Fruit fly (Drosophila melanogaster) whole organism, embryonic: ENCODE data around the gene Acp36DE.
A peak's percentile ranks its signal among the peaks of the same experiment; 100 is the strongest.

Source experiments
- Aef1 ChIP-seq: fragments of 200-800 bp; sonication (Bioruptor generic); IDR thresholded peaks from 3 replicates; pipeline ENCODE4 v1.3.6; 2022; ENCODE audit warnings: missing biosample characterization, missing genetic modification characterization
- Blimp-1 ChIP-seq: fragments of 200-800 bp; sonication (Bioruptor generic); optimal IDR thresholded peaks from 3 replicates; lab custom pipeline; 2018; ENCODE audit warnings: missing biosample characterization, missing genetic modification characterization, mild to moderate bottlenecking, moderate library complexity, missing genetic modification reagents
- CG11696 ChIP-seq: fragments of 200-800 bp; sonication (Bioruptor generic); IDR thresholded peaks from 2 replicates; pipeline ENCODE4 v1.3.6; 2022; ENCODE audit warnings: missing biosample characterization, missing genetic modification characterization
- CG16815 ChIP-seq: fragments of 200-800 bp; sonication (Bioruptor generic); optimal IDR thresholded peaks from 3 replicates; lab custom pipeline; 2017; ENCODE audit warnings: missing biosample characterization, mild to moderate bottlenecking, missing genetic modification characterization
- CG17186 ChIP-seq: fragments of 200-800 bp; sonication (Bioruptor generic); optimal IDR thresholded peaks from 3 replicates; lab custom pipeline; 2017; ENCODE audit warnings: missing biosample characterization, missing genetic modification reagents, missing genetic modification characterization
- CG18011 ChIP-seq: fragments of 200-800 bp; sonication (Bioruptor generic); optimal IDR thresholded peaks from 2 replicates; lab custom pipeline; 2017; ENCODE audit warnings: missing biosample characterization, missing genetic modification characterization, mild to moderate bottlenecking, moderate library complexity, missing genotype
- CG2129 ChIP-seq: fragments of 200-800 bp; sonication (Bioruptor generic); IDR thresholded peaks from 2 replicates; pipeline ENCODE4 v1.3.6; 2022; ENCODE audit warnings: missing biosample characterization, missing genetic modification characterization; ENCODE audit not compliant: partially characterized antibody
- CG2199 ChIP-seq: fragments of 200-800 bp; sonication (Bioruptor generic); IDR thresholded peaks from 3 replicates; pipeline ENCODE4 v1.3.6; 2022; ENCODE audit warnings: missing biosample characterization, missing genetic modification characterization
- CG3065 ChIP-seq: fragments of 200-800 bp; sonication (Bioruptor generic); optimal IDR thresholded peaks from 2 replicates; lab custom pipeline; 2016; ENCODE audit warnings: missing biosample characterization, missing genetic modification characterization
- CG3163 ChIP-seq: fragments of 200-800 bp; sonication (Bioruptor generic); optimal IDR thresholded peaks from 3 replicates; lab custom pipeline; 2016; ENCODE audit warnings: missing biosample characterization, missing genetic modification characterization
- CG34422 ChIP-seq: fragments of 200-800 bp; sonication (Bioruptor generic); IDR thresholded peaks from 3 replicates; pipeline ENCODE4 v1.3.6; 2022; ENCODE audit warnings: missing biosample characterization, missing genetic modification characterization
- CG3995 ChIP-seq: fragments of 200-800 bp; sonication (Bioruptor generic); optimal IDR thresholded peaks from 3 replicates; lab custom pipeline; 2016; ENCODE audit warnings: missing biosample characterization, missing genetic modification characterization
- CG4617 ChIP-seq: fragments of 200-800 bp; sonication (Bioruptor generic); optimal IDR thresholded peaks from 3 replicates; lab custom pipeline; 2016; ENCODE audit warnings: missing biosample characterization, missing genetic modification characterization, borderline replicate concordance
- CG8388 ChIP-seq: fragments of 200-800 bp; sonication (Bioruptor generic); optimal IDR thresholded peaks from 2 replicates; lab custom pipeline; 2019; ENCODE audit warnings: missing biosample characterization, mild to moderate bottlenecking, missing genetic modification characterization, moderate library complexity
- Deaf1 ChIP-seq: fragments of 200-800 bp; optimal IDR thresholded peaks from 3 replicates; lab custom pipeline; 2019; ENCODE audit warnings: missing biosample characterization, mild to moderate bottlenecking, missing genetic modification characterization, moderate library complexity
- Ets65A ChIP-seq: fragments of 200-800 bp; sonication (Bioruptor generic); peaks from one replicate; lab custom pipeline; 2016; ENCODE audit warnings: missing biosample characterization, missing genetic modification characterization
- HLH4C ChIP-seq: fragments of 200-800 bp; sonication (Bioruptor generic); IDR thresholded peaks from 3 replicates; pipeline ENCODE4 v1.3.6; 2022; ENCODE audit warnings: missing biosample characterization, missing genetic modification characterization; ENCODE audit not compliant: partially characterized antibody
- Meics ChIP-seq: fragments of 200-800 bp; sonication (Bioruptor generic); optimal IDR thresholded peaks from 2 replicates; lab custom pipeline; 2017; ENCODE audit warnings: missing biosample characterization, mild to moderate bottlenecking, missing genetic modification characterization
- Sox102F ChIP-seq: fragments of 200-800 bp; sonication (Bioruptor generic); optimal IDR thresholded peaks from 2 replicates; lab custom pipeline; 2018; ENCODE audit warnings: missing biosample characterization, mild to moderate bottlenecking, missing genetic modification characterization, moderate library complexity
- Trl ChIP-seq, 3 experiments: fragments of >200 bp in 2 of 3; fragments of 200-800 bp in 1 of 3; sonication (Bioruptor generic) in 1 of 3; optimal IDR thresholded peaks; 2 replicates in 1 of 3; 3 replicates in 2 of 3; lab custom pipeline; 2016 to 2017; ENCODE audit warnings: missing biosample characterization in 1 of 3, missing genetic modification characterization in 1 of 3
- abd-A ChIP-seq: fragments of 200-800 bp; sonication (Bioruptor generic); optimal IDR thresholded peaks from 3 replicates; lab custom pipeline; 2019; ENCODE audit warnings: missing biosample characterization, mild to moderate bottlenecking, missing genetic modification characterization, moderate library complexity
- crp ChIP-seq, 2 experiments: fragments of 200-800 bp; sonication (Bioruptor generic); optimal IDR thresholded peaks; 2 replicates in 1 of 2; 3 replicates in 1 of 2; lab custom pipeline; 2017; ENCODE audit warnings: missing biosample characterization in 2 of 2, missing genetic modification characterization in 2 of 2, mild to moderate bottlenecking in 1 of 2, moderate library complexity in 1 of 2
- da ChIP-seq: fragments of 200-800 bp; sonication (Bioruptor generic); optimal IDR thresholded peaks from 2 replicates; lab custom pipeline; 2016; ENCODE audit warnings: missing biosample characterization, missing genetic modification characterization
- ftz-f1 ChIP-seq: fragments of 200-800 bp; sonication (Bioruptor generic); optimal IDR thresholded peaks from 2 replicates; lab custom pipeline; 2016; ENCODE audit warnings: missing biosample characterization, missing genetic modification characterization
- grn ChIP-seq: fragments of 200-800 bp; sonication (Bioruptor generic); optimal IDR thresholded peaks from 3 replicates; lab custom pipeline; 2017; ENCODE audit warnings: missing biosample characterization, missing genetic modification characterization
- kni ChIP-seq: fragments of 200-800 bp; sonication (Bioruptor generic); optimal IDR thresholded peaks from 3 replicates; lab custom pipeline; 2017; ENCODE audit warnings: mild to moderate bottlenecking, missing biosample characterization, missing genetic modification reagents, missing genetic modification characterization
- mld ChIP-seq: fragments of 200-800 bp; sonication (Bioruptor generic); IDR thresholded peaks from 3 replicates; pipeline ENCODE4 v1.3.6; 2022; ENCODE audit warnings: missing biosample characterization, missing genetic modification characterization; ENCODE audit not compliant: partially characterized antibody
- nerfin-1 ChIP-seq: fragments of 200-800 bp; sonication (Bioruptor generic); optimal IDR thresholded peaks from 3 replicates; lab custom pipeline; 2019; ENCODE audit warnings: missing biosample characterization, mild to moderate bottlenecking, missing genetic modification characterization, moderate library complexity
- scrt ChIP-seq: fragments of 200-800 bp; sonication (Bioruptor generic); optimal IDR thresholded peaks from 2 replicates; lab custom pipeline; 2018; ENCODE audit warnings: missing biosample characterization, mild to moderate bottlenecking, missing genetic modification characterization, moderate library complexity
- sens ChIP-seq: fragments of 200-800 bp; sonication (Bioruptor generic); peaks from one replicate; lab custom pipeline; 2016; ENCODE audit warnings: missing biosample characterization, missing genetic modification characterization
- sens-2 ChIP-seq: fragments of 200-800 bp; sonication (Bioruptor generic); IDR thresholded peaks from 2 replicates; pipeline ENCODE4 v1.3.6; 2022; ENCODE audit warnings: missing biosample characterization, missing genetic modification characterization
- sqz ChIP-seq: fragments of 200-800 bp; sonication (Bioruptor generic); optimal IDR thresholded peaks from 3 replicates; lab custom pipeline; 2018; ENCODE audit warnings: missing biosample characterization, mild to moderate bottlenecking, missing genetic modification characterization
- stc ChIP-seq: fragments of 200-800 bp; sonication (Bioruptor generic); IDR thresholded peaks from 2 replicates; pipeline ENCODE4 v1.3.6; 2022; ENCODE audit warnings: missing biosample characterization, missing genetic modification characterization
- vfl ChIP-seq: fragments of 200-800 bp; sonication (Bioruptor generic); optimal IDR thresholded peaks from 2 replicates; lab custom pipeline; 2016; ENCODE audit warnings: missing biosample characterization, missing genetic modification characterization
- wor ChIP-seq: fragments of 200-800 bp; sonication (Bioruptor generic); IDR thresholded peaks from 2 replicates; pipeline ENCODE4 v1.3.6; 2022; ENCODE audit warnings: missing biosample characterization, missing genetic modification characterization
- yki ChIP-seq: fragments of >200 bp; optimal IDR thresholded peaks from 3 replicates; lab custom pipeline; 2018
- z ChIP-seq: fragments of 200-800 bp; sonication (Bioruptor generic); IDR thresholded peaks from 3 replicates; pipeline ENCODE4 v1.3.6; 2022; ENCODE audit warnings: missing biosample characterization, missing genetic modification characterization

Acp36DE gene

dm6 chr2L:18358928-18359327 is at the start of gene Acp36DE:
TSS of gene Acp36DE (minus strand) at chr2L:18359028.
- TF ChIP-seq CG4617 (GFP tag; lab: Kevin White, UChicago) = no peak
- TF ChIP-seq kni (GFP tag; lab: Kevin White, UChicago) = no peak
- no peak for TF ChIP-seq Sox102F (GFP tag; lab: Kevin White, UChicago)
- no peak for TF ChIP-seq grn
- no peak for TF ChIP-seq ftz-f1 (GFP tag; lab: Kevin White, UChicago)
- no peak for TF ChIP-seq CG17186 (GFP tag; lab: Kevin White, UChicago)
- no peak for TF ChIP-seq da (GFP tag; lab: Kevin White, UChicago)
- no peak for TF ChIP-seq CG2129 (GFP tag; lab: Robert Waterston, UW)
- TF ChIP-seq CG34422 = no peak
- TF ChIP-seq, all 482 proteins: peak for 0

- TF ChIP-seq Deaf1 (tag; lab: Kevin White, UChicago) = peak; percentile 22
- TF ChIP-seq CG3995 = no peak
- peak; percentile 34 to 68 for TF ChIP-seq Trl (optimal IDR thresholded peaks at IDR 0.05; lab: Kevin White, UChicago)
- TF ChIP-seq Trl (GFP tag; optimal IDR thresholded peaks at IDR 0.05; lab: Kevin White, UChicago) = no peak
- peak; percentile 62 for TF ChIP-seq abd-A
- TF ChIP-seq CG3163 (GFP tag; lab: Kevin White, UChicago) = peak; percentile 83
- no peak for TF ChIP-seq CG16815 (GFP tag; lab: Kevin White, UChicago)
- TF ChIP-seq scrt (GFP tag; lab: Kevin White, UChicago) = peak; percentile 67
- TF ChIP-seq HLH4C = no peak
- TF ChIP-seq yki = no peak
- no peak for TF ChIP-seq sens-2 (GFP tag; lab: Robert Waterston, UW)
- TF ChIP-seq stc (GFP tag; lab: Robert Waterston, UW) = no peak
- TF ChIP-seq Ets65A = no peak
- TF ChIP-seq mld (GFP tag; lab: Robert Waterston, UW) = no peak
Measured at dm6 chr2L:18395274-18395823, 36.5 kb upstream of the Acp36DE start.

- peak; percentile 64 for TF ChIP-seq scrt (GFP tag; lab: Kevin White, UChicago)
- TF ChIP-seq z (GFP tag; lab: Robert Waterston, UW) = no peak
- peak; percentile 61 for TF ChIP-seq CG8388 (GFP tag; lab: Kevin White, UChicago)
Measured at dm6 chr2L:18389987-18390386, 31.2 kb upstream of the Acp36DE start.

- TF ChIP-seq sens (GFP tag; lab: Kevin White, UChicago) (peak; percentile 60), Meics (no peak), wor (GFP tag; lab: Robert Waterston, UW) (no peak), nerfin-1 (tag; lab: Kevin White, UChicago) (no peak), CG11696 (GFP tag; lab: Robert Waterston, UW) (no peak), kni (GFP tag; lab: Kevin White, UChicago) (peak; percentile 46), da (GFP tag; lab: Kevin White, UChicago) (no peak), vfl (GFP tag; lab: Kevin White, UChicago) (no peak), CG18011 (GFP tag; lab: Kevin White, UChicago) (no peak), sqz (GFP tag; lab: Kevin White, UChicago) (peak; percentile 31), Blimp-1 (GFP tag; lab: Kevin White, UChicago) (peak; percentile 67), CG3065 (GFP tag; lab: Kevin White, UChicago) (peak; percentile 61), Aef1 (GFP tag; lab: Robert Waterston, UW) (no peak), crp (GFP tag; optimal IDR thresholded peaks at IDR 0.05; lab: Kevin White, UChicago) (no peak), CG2199 (GFP tag; lab: Robert Waterston, UW) (peak; percentile 64; the same call in 2 of the 3 replicates)
Measured at dm6 chr2L:18387749-18388148, 28.9 kb upstream of the Acp36DE start.
